Fruit fly (Drosophila melanogaster) whole organism, embryonic: ENCODE measurements around the gene CG13239.

ENCODE experiments used
- Abd-B ChIP-seq: fragments of 200-800 bp; sonication (Bioruptor generic); optimal IDR thresholded peaks from 2 replicates; lab custom pipeline; 2018; ENCODE audit warnings: missing biosample characterization, mild to moderate bottlenecking, missing genetic modification characterization, moderate library complexity
- Bgb ChIP-seq: fragments of 200-800 bp; sonication (Bioruptor generic); IDR thresholded peaks from 2 replicates; pipeline ENCODE4 v1.3.6; 2022; ENCODE audit warnings: missing biosample characterization, missing genetic modification characterization; ENCODE audit not compliant: partially characterized antibody
- CG10274 ChIP-seq: fragments of 200-800 bp; sonication (Bioruptor generic); optimal IDR thresholded peaks from 3 replicates; lab custom pipeline; 2017; ENCODE audit warnings: missing biosample characterization, mild to moderate bottlenecking, missing genetic modification characterization
- CG10321 ChIP-seq: fragments of 200-800 bp; sonication (Bioruptor generic); IDR thresholded peaks from 2 replicates; pipeline ENCODE4 v1.3.6; 2022; ENCODE audit warnings: missing biosample characterization, missing genetic modification characterization
- CG10543 ChIP-seq: fragments of 200-800 bp; sonication (Bioruptor generic); optimal IDR thresholded peaks from 3 replicates; lab custom pipeline; 2017; ENCODE audit warnings: missing biosample characterization, mild to moderate bottlenecking, missing genetic modification characterization, moderate library complexity
- CG11560 ChIP-seq: fragments of 200-800 bp; sonication (Bioruptor generic); IDR thresholded peaks from 3 replicates; pipeline ENCODE4 v1.3.6; 2022; ENCODE audit warnings: missing biosample characterization, missing genetic modification characterization
- CG11695 ChIP-seq: fragments of 200-800 bp; sonication (Bioruptor generic); IDR thresholded peaks from 3 replicates; pipeline ENCODE4 v1.3.6; 2022; ENCODE audit warnings: missing biosample characterization, missing genetic modification characterization
- CG12219 ChIP-seq: fragments of 200-800 bp; sonication (Bioruptor generic); optimal IDR thresholded peaks from 3 replicates; lab custom pipeline; 2018; ENCODE audit warnings: missing biosample characterization, mild to moderate bottlenecking, missing genetic modification characterization
- CG16813 ChIP-seq: fragments of 200-800 bp; sonication (Bioruptor generic); IDR thresholded peaks from 3 replicates; pipeline ENCODE4 v1.3.6; 2022; ENCODE audit warnings: missing biosample characterization, missing genetic modification characterization; ENCODE audit not compliant: partially characterized antibody
- CG17568 ChIP-seq: fragments of 200-800 bp; sonication (Bioruptor generic); optimal IDR thresholded peaks from 2 replicates; lab custom pipeline; 2018; ENCODE audit warnings: missing biosample characterization, mild to moderate bottlenecking, missing genetic modification characterization, moderate library complexity
- CG1832 ChIP-seq: fragments of 200-800 bp; sonication (Bioruptor generic); optimal IDR thresholded peaks from 2 replicates; lab custom pipeline; 2017; ENCODE audit warnings: missing biosample characterization, mild to moderate bottlenecking, missing genetic modification characterization, inconsistent platforms
- CG2120 ChIP-seq: fragments of 200-800 bp; sonication (Bioruptor generic); optimal IDR thresholded peaks from 3 replicates; lab custom pipeline; 2016; ENCODE audit warnings: missing biosample characterization, missing genetic modification characterization
- CG2129 ChIP-seq: fragments of 200-800 bp; sonication (Bioruptor generic); IDR thresholded peaks from 2 replicates; pipeline ENCODE4 v1.3.6; 2022; ENCODE audit warnings: missing biosample characterization, missing genetic modification characterization; ENCODE audit not compliant: partially characterized antibody
- CG2875 ChIP-seq: fragments of 200-800 bp; sonication (Bioruptor generic); optimal IDR thresholded peaks from 2 replicates; lab custom pipeline; 2017; ENCODE audit warnings: missing biosample characterization, mild to moderate bottlenecking, missing genetic modification characterization, missing genetic modification reagents
- CG3065 ChIP-seq: fragments of 200-800 bp; sonication (Bioruptor generic); optimal IDR thresholded peaks from 2 replicates; lab custom pipeline; 2016; ENCODE audit warnings: missing biosample characterization, missing genetic modification characterization
- CG32532 ChIP-seq: fragments of 200-800 bp; sonication (Bioruptor generic); IDR thresholded peaks from 2 replicates; pipeline ENCODE4 v1.3.6; 2022; ENCODE audit warnings: missing biosample characterization, missing genetic modification characterization
- CG3726 ChIP-seq: fragments of 200-800 bp; sonication (Bioruptor generic); IDR thresholded peaks from 3 replicates; pipeline ENCODE4, ENCODE4 v1.3.6; 2022; ENCODE audit warnings: missing biosample characterization, missing genetic modification characterization
- CG6175 ChIP-seq: fragments of 200-800 bp; sonication (Bioruptor generic); IDR thresholded peaks from 3 replicates; pipeline ENCODE4 v1.3.6; 2022; ENCODE audit warnings: missing biosample characterization, missing genetic modification characterization
- CG6272 ChIP-seq: fragments of 200-800 bp; sonication (Bioruptor generic); IDR thresholded peaks from 2 replicates; pipeline ENCODE4 v1.3.6; 2022; ENCODE audit warnings: missing biosample characterization, missing genetic modification characterization
- CG6813 ChIP-seq: fragments of 200-800 bp; sonication (Bioruptor generic); optimal IDR thresholded peaks from 2 replicates; lab custom pipeline; 2017; ENCODE audit warnings: missing biosample characterization, missing genetic modification characterization, mild to moderate bottlenecking, moderate library complexity, missing genetic modification reagents
- CG7556 ChIP-seq: fragments of 200-800 bp; sonication (Bioruptor generic); optimal IDR thresholded peaks from 2 replicates; lab custom pipeline; 2017; ENCODE audit warnings: missing biosample characterization, mild to moderate bottlenecking, missing genetic modification characterization
- CG8089 ChIP-seq: fragments of 200-800 bp; sonication (Bioruptor generic); optimal IDR thresholded peaks from 3 replicates; lab custom pipeline; 2016; ENCODE audit warnings: missing biosample characterization, missing genetic modification characterization
- CG9727 ChIP-seq: fragments of 200-800 bp; sonication (Bioruptor generic); optimal IDR thresholded peaks from 3 replicates; lab custom pipeline; 2017; ENCODE audit warnings: missing biosample characterization, mild to moderate bottlenecking, missing genetic modification characterization
- CG9932 ChIP-seq: fragments of 200-800 bp; sonication (Bioruptor generic); IDR thresholded peaks from 2 replicates; pipeline ENCODE4 v1.3.6; 2022; ENCODE audit warnings: missing biosample characterization, missing genetic modification characterization
- Dbx ChIP-seq: fragments of 200-800 bp; sonication (Bioruptor generic); IDR thresholded peaks from 3 replicates; pipeline ENCODE4 v1.3.6; 2022; ENCODE audit warnings: missing biosample characterization, missing genetic modification characterization
- Deaf1 ChIP-seq: fragments of 200-800 bp; optimal IDR thresholded peaks from 3 replicates; lab custom pipeline; 2019; ENCODE audit warnings: missing biosample characterization, mild to moderate bottlenecking, missing genetic modification characterization, moderate library complexity
- Dfd ChIP-seq, 2 experiments: fragments of >200 bp; optimal IDR thresholded peaks; 2 replicates each; lab custom pipeline; 2017; ENCODE audit warnings: missing biosample characterization in 2 of 2, missing genetic modification characterization in 2 of 2
- Elba2 ChIP-seq: fragments of 200-800 bp; sonication (Bioruptor generic); optimal IDR thresholded peaks from 3 replicates; lab custom pipeline; 2016; ENCODE audit warnings: missing biosample characterization, missing genetic modification characterization
- Hr39 ChIP-seq: fragments of >200 bp; optimal IDR thresholded peaks from 2 replicates; lab custom pipeline; 2017
- MTF-1 ChIP-seq: fragments of 200-800 bp; sonication (Bioruptor generic); optimal IDR thresholded peaks from 2 replicates; lab custom pipeline; 2018; ENCODE audit warnings: missing biosample characterization, mild to moderate bottlenecking, missing genetic modification characterization, borderline replicate concordance
- NfI ChIP-seq: fragments of 200-800 bp; sonication (Bioruptor generic); optimal IDR thresholded peaks from 3 replicates; lab custom pipeline; 2018; ENCODE audit warnings: missing biosample characterization, mild to moderate bottlenecking, missing genetic modification characterization, moderate library complexity
- Poxn ChIP-seq: fragments of 200-800 bp; sonication (Bioruptor generic); IDR thresholded peaks from 2 replicates; pipeline ENCODE4 v1.3.6; 2022; ENCODE audit warnings: missing biosample characterization, missing genetic modification characterization
- Ptx1 ChIP-seq: fragments of 200-800 bp; sonication (Bioruptor generic); IDR thresholded peaks from 2 replicates; pipeline ENCODE4 v1.3.6; 2022; ENCODE audit warnings: missing biosample characterization, missing genetic modification characterization
- Taf1 ChIP-seq: fragments of 200-800 bp; sonication (Bioruptor generic); IDR thresholded peaks from 2 replicates; pipeline ENCODE4 v1.3.6; 2022; ENCODE audit warnings: missing biosample characterization, missing genetic modification characterization
- Trl ChIP-seq, 3 experiments: fragments of >200 bp in 2 of 3; fragments of 200-800 bp in 1 of 3; sonication (Bioruptor generic) in 1 of 3; optimal IDR thresholded peaks; 2 replicates in 1 of 3; 3 replicates in 2 of 3; lab custom pipeline; 2016 to 2017; ENCODE audit warnings: missing biosample characterization in 1 of 3, missing genetic modification characterization in 1 of 3
- ara ChIP-seq: fragments of 200-800 bp; sonication (Bioruptor generic); IDR thresholded peaks from 2 replicates; pipeline ENCODE4 v1.3.6; 2022; ENCODE audit warnings: missing biosample characterization, missing genetic modification characterization
- bsh ChIP-seq, 2 experiments: fragments of 200-800 bp; sonication (Bioruptor generic); optimal IDR thresholded peaks; 2 replicates each; lab custom pipeline; 2017 to 2018; ENCODE audit warnings: mild to moderate bottlenecking in 2 of 2, missing biosample characterization in 2 of 2, missing genetic modification characterization in 2 of 2, moderate library complexity in 1 of 2
- chinmo ChIP-seq: fragments of 200-800 bp; sonication (Bioruptor generic); IDR thresholded peaks from 4 replicates; pipeline ENCODE4 v1.3.6; 2022; ENCODE audit warnings: missing biosample characterization, missing genetic modification characterization; ENCODE audit not compliant: partially characterized antibody
- ci ChIP-seq: fragments of 200-800 bp; sonication (Bioruptor generic); IDR thresholded peaks from 3 replicates; pipeline ENCODE4 v1.3.6; 2022; ENCODE audit warnings: missing biosample characterization, missing genetic modification characterization
- crol ChIP-seq: fragments of 200-800 bp; sonication (Bioruptor generic); IDR thresholded peaks from 2 replicates; pipeline ENCODE4 v1.3.6; 2022; ENCODE audit warnings: missing biosample characterization, missing genetic modification characterization
- ewg ChIP-seq: fragments of 200-800 bp; sonication (Bioruptor generic); optimal IDR thresholded peaks from 3 replicates; lab custom pipeline; 2017; ENCODE audit warnings: mild to moderate bottlenecking, missing biosample characterization, missing genetic modification reagents, missing genetic modification characterization
- grau ChIP-seq: fragments of 200-800 bp; optimal IDR thresholded peaks from 3 replicates; lab custom pipeline; 2019; ENCODE audit warnings: missing biosample characterization, mild to moderate bottlenecking, missing genetic modification characterization, moderate library complexity
- ken ChIP-seq: fragments of 200-800 bp; sonication (Bioruptor generic); IDR thresholded peaks from 3 replicates; pipeline ENCODE4 v1.3.6; 2022; ENCODE audit warnings: missing biosample characterization, missing genetic modification characterization
- mirr ChIP-seq: fragments of 200-800 bp; sonication (Bioruptor generic); optimal IDR thresholded peaks from 3 replicates; lab custom pipeline; 2018; ENCODE audit warnings: missing biosample characterization, mild to moderate bottlenecking, missing genetic modification characterization
- sens ChIP-seq: fragments of 200-800 bp; sonication (Bioruptor generic); peaks from one replicate; lab custom pipeline; 2016; ENCODE audit warnings: missing biosample characterization, missing genetic modification characterization
- shn ChIP-seq: fragments of 200-800 bp; sonication (Bioruptor generic); optimal IDR thresholded peaks from 3 replicates; lab custom pipeline; 2016; ENCODE audit warnings: missing biosample characterization, missing genetic modification characterization
- unc-4 ChIP-seq: fragments of 200-800 bp; sonication (Bioruptor generic); IDR thresholded peaks from 2 replicates; pipeline ENCODE4 v1.3.6; 2022; ENCODE audit warnings: missing biosample characterization, missing genetic modification characterization; ENCODE audit not compliant: partially characterized antibody
- z ChIP-seq: fragments of 200-800 bp; sonication (Bioruptor generic); IDR thresholded peaks from 3 replicates; pipeline ENCODE4 v1.3.6; 2022; ENCODE audit warnings: missing biosample characterization, missing genetic modification characterization
- zen ChIP-seq: fragments of 200-800 bp; sonication (Bioruptor generic); optimal IDR thresholded peaks from 3 replicates; lab custom pipeline; 2018; ENCODE audit warnings: missing biosample characterization, mild to moderate bottlenecking, missing genetic modification characterization, moderate library complexity
- zen2 ChIP-seq: fragments of 200-800 bp; sonication (Bioruptor generic); IDR thresholded peaks from 3 replicates; pipeline ENCODE4 v1.3.6; 2022; ENCODE audit warnings: missing biosample characterization, missing genetic modification characterization; ENCODE audit not compliant: partially characterized antibody

CG13239 gene

DNA sequence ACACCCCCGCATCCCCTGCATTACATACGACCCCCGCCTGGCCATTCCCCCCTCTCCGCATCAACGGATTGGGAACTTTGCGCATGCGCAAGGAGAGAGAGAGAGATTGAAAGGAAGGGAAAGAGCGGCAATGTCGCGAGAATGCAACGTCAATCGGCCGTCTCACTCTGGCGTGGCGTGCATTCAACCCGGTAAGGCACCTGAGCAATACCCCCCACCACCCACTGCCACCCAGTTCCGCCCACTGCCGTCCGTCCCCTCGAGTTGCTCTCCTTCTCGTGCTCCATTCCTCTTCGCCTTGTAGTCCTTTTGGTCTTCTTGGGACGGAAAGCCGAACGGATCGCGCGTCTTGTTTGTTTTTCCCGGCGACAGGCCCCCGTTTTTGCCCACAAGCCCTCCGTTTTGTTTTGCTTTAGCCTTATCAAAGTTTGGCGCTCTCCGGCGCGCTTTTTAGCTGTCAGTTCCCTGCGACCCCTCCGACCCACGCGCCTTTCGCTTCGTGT is 20.8 kb upstream of the CG13239 start (continued):
- 0 out of 3 replicates have a peak, but pooled peaks have one; percentile 6 for TF ChIP-seq zen2 (GFP tag; lab: Robert Waterston, UW)
- no peak for TF ChIP-seq Abd-B (GFP tag; lab: Kevin White, UChicago)
- TF ChIP-seq CG10321 (GFP tag; lab: Robert Waterston, UW): 0 out of 2 replicates have a peak, but pooled peaks have one; percentile 33
- no peak for TF ChIP-seq CG10543 (GFP tag; lab: Kevin White, UChicago)
- no peak for TF ChIP-seq CG12219 (GFP tag; lab: Kevin White, UChicago)
- TF ChIP-seq unc-4 (GFP tag; lab: Robert Waterston, UW): no peak
- peak; percentile 94 for TF ChIP-seq ewg (GFP tag; lab: Kevin White, UChicago)
- TF ChIP-seq CG16813 (GFP tag; lab: Robert Waterston, UW): no peak
- no peak for TF ChIP-seq CG9932 (GFP tag; lab: Robert Waterston, UW)
- no peak for TF ChIP-seq grau (tag; lab: Kevin White, UChicago)
- no peak for TF ChIP-seq CG2120 (GFP tag; lab: Kevin White, UChicago)
- TF ChIP-seq bsh (GFP tag; optimal IDR thresholded peaks at IDR 0.05; lab: Kevin White, UChicago): peak in 1 of 2 experiments; percentile 44
- no peak for TF ChIP-seq Poxn (GFP tag; lab: Robert Waterston, UW)
- peak; percentile 14 for TF ChIP-seq sens (GFP tag; lab: Kevin White, UChicago)
- TF ChIP-seq Trl (optimal IDR thresholded peaks at IDR 0.05; lab: Kevin White, UChicago): peak; percentile 56 to 67
- TF ChIP-seq Trl (GFP tag; optimal IDR thresholded peaks at IDR 0.05; lab: Kevin White, UChicago): no peak
- no peak for TF ChIP-seq CG6175
- TF ChIP-seq CG11695 (GFP tag; lab: Robert Waterston, UW): no peak
- TF ChIP-seq Ptx1 (GFP tag; lab: Robert Waterston, UW): no peak
- TF ChIP-seq Bgb (GFP tag; lab: Robert Waterston, UW): no peak
- TF ChIP-seq CG9727 (GFP tag; lab: Kevin White, UChicago): no peak
- TF ChIP-seq CG10274 (GFP tag; lab: Kevin White, UChicago): no peak
- TF ChIP-seq z (GFP tag; lab: Robert Waterston, UW): no peak
- peak; percentile 95 for TF ChIP-seq crol (GFP tag; lab: Robert Waterston, UW)
- TF ChIP-seq ara (GFP tag; lab: Robert Waterston, UW): 0 out of 2 replicates have a peak, but pooled peaks have one; percentile 9
- 0 out of 2 replicates have a peak, but pooled peaks have one; percentile 4 for TF ChIP-seq CG32532
- peak; percentile 20 for TF ChIP-seq CG1832 (GFP tag; lab: Kevin White, UChicago)
- TF ChIP-seq CG2875 (GFP tag; lab: Kevin White, UChicago): no peak
- TF ChIP-seq CG7556 (GFP tag; lab: Kevin White, UChicago): no peak
- no peak for TF ChIP-seq Elba2
- 0 out of 4 replicates have a peak, but pooled peaks have one; percentile 67 for TF ChIP-seq chinmo (GFP tag; lab: Robert Waterston, UW)
- TF ChIP-seq ken (GFP tag; lab: Robert Waterston, UW): no peak
- TF ChIP-seq Dfd (GFP tag; optimal IDR thresholded peaks at IDR 0.05; lab: Kevin White, UChicago): no peak
- no peak for TF ChIP-seq MTF-1 (GFP tag; lab: Kevin White, UChicago)
- TF ChIP-seq shn: no peak
- no peak for TF ChIP-seq Hr39 (lab: Kevin White, UChicago)
- TF ChIP-seq CG3726: 0 out of 3 replicates have a peak, but pooled peaks have one; percentile 30
- TF ChIP-seq zen (tag; lab: Kevin White, UChicago): no peak
- 0 out of 3 replicates have a peak, but pooled peaks have one; percentile 24 for TF ChIP-seq ci (GFP tag; lab: Robert Waterston, UW)
- TF ChIP-seq CG11560 (tag; lab: Robert Waterston, UW): no peak
- no peak for TF ChIP-seq Taf1 (GFP tag; lab: Robert Waterston, UW)
- no peak for TF ChIP-seq CG17568 (GFP tag; lab: Kevin White, UChicago)
- no peak for TF ChIP-seq CG6272 (GFP tag; lab: Robert Waterston, UW)
- TF ChIP-seq NfI (GFP tag; lab: Kevin White, UChicago): no peak
- no peak for TF ChIP-seq CG6813 (GFP tag; lab: Kevin White, UChicago)
- TF ChIP-seq CG3065: no peak
- TF ChIP-seq Dbx (GFP tag; lab: Robert Waterston, UW): 0 out of 3 replicates have a peak, but pooled peaks have one; percentile 12
- TF ChIP-seq mirr (GFP tag; lab: Kevin White, UChicago): no peak
- no peak for TF ChIP-seq CG2129 (GFP tag; lab: Robert Waterston, UW)
- TF ChIP-seq CG8089 (GFP tag; lab: Kevin White, UChicago): no peak
- TF ChIP-seq Deaf1 (tag; lab: Kevin White, UChicago): peak; percentile 61
